Worm (Caenorhabditis elegans) whole organism, L1 larva: Measurements from ENCODE around the gene mdt-8.

Experiments used
- F16B12.6 ChIP-seq: fragments of 150-350 bp; optimal IDR thresholded peaks from 2 replicates; lab custom pipeline; 2014; ENCODE audit warnings: missing biosample characterization, missing genetic modification characterization
- blmp-1 ChIP-seq: fragments of 150-350 bp; optimal IDR thresholded peaks from 2 replicates; lab custom pipeline; 2014; ENCODE audit warnings: missing biosample characterization, missing genetic modification characterization
- dpl-1 ChIP-seq, 3 experiments: fragments of 150-350 bp in 2 of 3; sonication (generic microtip) in 1 of 3; optimal IDR thresholded peaks; 2 replicates each; lab custom pipeline; 2014 to 2017; ENCODE audit warnings: missing biosample characterization in 3 of 3, missing genetic modification characterization in 3 of 3, missing genetic modification reagents in 3 of 3
- elt-3 ChIP-seq, 6 experiments: fragments of 150-350 bp in 1 of 6; sonication (generic microtip); optimal IDR thresholded peaks; 2 replicates each; lab custom pipeline; 2017 to 2018; ENCODE audit warnings: missing biosample characterization in 6 of 6, missing genetic modification characterization in 6 of 6, inconsistent platforms in 1 of 6
- fkh-10 ChIP-seq: sonication (generic microtip); optimal IDR thresholded peaks from 2 replicates; lab custom pipeline; 2017; ENCODE audit warnings: missing biosample characterization, missing genetic modification reagents, missing genetic modification characterization
- lin-13 ChIP-seq: fragments of 150-350 bp; optimal IDR thresholded peaks from 2 replicates; lab custom pipeline; 2014; ENCODE audit warnings: missing biosample characterization, missing genetic modification reagents, missing genetic modification characterization
- lin-15B ChIP-seq: fragments of 150-350 bp; sonication (generic microtip); optimal IDR thresholded peaks from 3 replicates; lab custom pipeline; 2014; ENCODE audit warnings: missing biosample characterization, missing genetic modification characterization
- nhr-12 ChIP-seq: sonication (generic microtip); optimal IDR thresholded peaks from 2 replicates; lab custom pipeline; 2017; ENCODE audit warnings: missing biosample characterization, missing genetic modification characterization
- nhr-28 ChIP-seq: fragments of 150-350 bp; optimal IDR thresholded peaks from 2 replicates; lab custom pipeline; 2014; ENCODE audit warnings: missing biosample characterization, missing genetic modification characterization
- pqm-1 ChIP-seq: sonication (generic microtip); optimal IDR thresholded peaks from 3 replicates; lab custom pipeline; 2017; ENCODE audit warnings: missing biosample characterization, missing genetic modification characterization
- rnt-1 ChIP-seq: sonication (generic microtip); optimal IDR thresholded peaks from 2 replicates; lab custom pipeline; 2016; ENCODE audit warnings: mild to moderate bottlenecking, missing genetic modification characterization, moderate library complexity, missing compliant biosample characterization
- snpc-4 ChIP-seq: fragments of 150-350 bp; optimal IDR thresholded peaks from 2 replicates; lab custom pipeline; 2014; ENCODE audit warnings: missing biosample characterization, missing genetic modification characterization
- tlp-1 ChIP-seq: fragments of 150-350 bp; optimal IDR thresholded peaks from 2 replicates; lab custom pipeline; 2014; ENCODE audit warnings: missing biosample characterization, missing genetic modification characterization

- TF ChIP-seq pqm-1 (tag; lab: Kevin White, UChicago) (no peak), lin-15B (tag; lab: Kevin White, UChicago) (no peak), blmp-1 (no peak), tlp-1 (tag; lab: Kevin White, UChicago) (no peak), rnt-1 (tag; lab: Kevin White, UChicago) (no peak), fkh-10 (no peak), dpl-1 (GFP tag; optimal IDR thresholded peaks at IDR 0.05; lab: Kevin White, UChicago) (no peak), nhr-28 (tag; lab: Kevin White, UChicago) (no peak), nhr-12 (tag; lab: Kevin White, UChicago) (no peak), lin-13 (GFP tag; lab: Kevin White, UChicago) (no peak), elt-3 (tag; optimal IDR thresholded peaks at IDR 0.05; lab: Kevin White, UChicago) (no peak), snpc-4 (tag; lab: Kevin White, UChicago) (no peak), F16B12.6 (tag; lab: Kevin White, UChicago) (no peak)
Observed at ce11 chrII:11533716-11534115, at the start of gene mdt-8.
